Fruit fly (Drosophila melanogaster) whole organism, embryonic: Measurements from ENCODE around the gene CG3104.

ENCODE experiments used
- Asciz ChIP-seq: fragments of 200-800 bp; sonication (Bioruptor generic); optimal IDR thresholded peaks from 2 replicates; lab custom pipeline; 2017; ENCODE audit warnings: missing biosample characterization, mild to moderate bottlenecking, missing genetic modification characterization, missing genetic modification reagents
- CG10267 ChIP-seq: fragments of 200-800 bp; sonication (Bioruptor generic); optimal IDR thresholded peaks from 2 replicates; lab custom pipeline; 2018; ENCODE audit warnings: missing biosample characterization, mild to moderate bottlenecking, missing genetic modification characterization, moderate library complexity
- CG10959 ChIP-seq: fragments of 200-800 bp; sonication (Bioruptor generic); IDR thresholded peaks from 2 replicates; pipeline ENCODE4 v1.3.6; 2022; ENCODE audit warnings: missing biosample characterization, missing genetic modification characterization
- CG11093 ChIP-seq: fragments of 200-800 bp; sonication (Bioruptor generic); IDR thresholded peaks from 3 replicates; pipeline ENCODE4 v1.3.6; 2022; ENCODE audit warnings: missing biosample characterization, missing genetic modification characterization
- CG11695 ChIP-seq: fragments of 200-800 bp; sonication (Bioruptor generic); IDR thresholded peaks from 3 replicates; pipeline ENCODE4 v1.3.6; 2022; ENCODE audit warnings: missing biosample characterization, missing genetic modification characterization
- CG1233 ChIP-seq: fragments of 200-800 bp; sonication (Bioruptor generic); optimal IDR thresholded peaks from 4 replicates; lab custom pipeline; 2018; ENCODE audit warnings: missing biosample characterization, mild to moderate bottlenecking, missing genetic modification characterization
- CG13624 ChIP-seq: fragments of 200-800 bp; sonication (Bioruptor generic); optimal IDR thresholded peaks from 2 replicates; lab custom pipeline; 2016; ENCODE audit warnings: missing biosample characterization, missing genetic modification characterization
- CG13775 ChIP-seq: fragments of 200-800 bp; sonication (Bioruptor generic); optimal IDR thresholded peaks from 3 replicates; lab custom pipeline; 2017; ENCODE audit warnings: missing biosample characterization, mild to moderate bottlenecking, missing genetic modification characterization
- CG1647 ChIP-seq: fragments of 200-800 bp; sonication (Bioruptor generic); optimal IDR thresholded peaks from 3 replicates; lab custom pipeline; 2016; ENCODE audit warnings: missing biosample characterization, missing genetic modification characterization
- CG16815 ChIP-seq: fragments of 200-800 bp; sonication (Bioruptor generic); optimal IDR thresholded peaks from 3 replicates; lab custom pipeline; 2017; ENCODE audit warnings: missing biosample characterization, mild to moderate bottlenecking, missing genetic modification characterization
- CG17802 ChIP-seq: fragments of 200-800 bp; sonication (Bioruptor generic); optimal IDR thresholded peaks from 2 replicates; lab custom pipeline; 2018; ENCODE audit warnings: missing biosample characterization, mild to moderate bottlenecking, missing genetic modification characterization, moderate library complexity
- CG2120 ChIP-seq: fragments of 200-800 bp; sonication (Bioruptor generic); optimal IDR thresholded peaks from 3 replicates; lab custom pipeline; 2016; ENCODE audit warnings: missing biosample characterization, missing genetic modification characterization
- CG30431 ChIP-seq: fragments of 200-800 bp; sonication (Bioruptor generic); optimal IDR thresholded peaks from 2 replicates; lab custom pipeline; 2017; ENCODE audit warnings: missing biosample characterization, missing genetic modification characterization
- CG3407 ChIP-seq: fragments of 200-800 bp; sonication (Bioruptor generic); optimal IDR thresholded peaks from 2 replicates; lab custom pipeline; 2018; ENCODE audit warnings: missing biosample characterization, mild to moderate bottlenecking, missing genetic modification characterization
- CG4328 ChIP-seq: fragments of 200-800 bp; sonication (Bioruptor generic); optimal IDR thresholded peaks from 3 replicates; lab custom pipeline; 2017; ENCODE audit warnings: missing biosample characterization, missing genetic modification reagents, missing genetic modification characterization
- CG5180 ChIP-seq: fragments of 200-800 bp; sonication (Bioruptor generic); optimal IDR thresholded peaks from 3 replicates; lab custom pipeline; 2017; ENCODE audit warnings: missing biosample characterization, missing genetic modification characterization, mild to moderate bottlenecking, moderate library complexity, missing genetic modification reagents
- CG7786 ChIP-seq: fragments of 200-800 bp; sonication (Bioruptor generic); optimal IDR thresholded peaks from 2 replicates; lab custom pipeline; 2016; ENCODE audit warnings: missing biosample characterization, missing genetic modification characterization
- CG8281 ChIP-seq: fragments of 200-800 bp; sonication (Bioruptor generic); optimal IDR thresholded peaks from 2 replicates; lab custom pipeline; 2018; ENCODE audit warnings: missing biosample characterization, mild to moderate bottlenecking, missing genetic modification characterization, moderate library complexity
- CG9932 ChIP-seq: fragments of 200-800 bp; sonication (Bioruptor generic); IDR thresholded peaks from 2 replicates; pipeline ENCODE4 v1.3.6; 2022; ENCODE audit warnings: missing biosample characterization, missing genetic modification characterization
- ERR ChIP-seq: fragments of 200-800 bp; sonication (Bioruptor generic); optimal IDR thresholded peaks from 2 replicates; lab custom pipeline; 2016; ENCODE audit warnings: missing biosample characterization, missing genetic modification characterization
- Ets65A ChIP-seq: fragments of 200-800 bp; sonication (Bioruptor generic); peaks from one replicate; lab custom pipeline; 2016; ENCODE audit warnings: missing biosample characterization, missing genetic modification characterization
- HLH4C ChIP-seq: fragments of 200-800 bp; sonication (Bioruptor generic); IDR thresholded peaks from 3 replicates; pipeline ENCODE4 v1.3.6; 2022; ENCODE audit warnings: missing biosample characterization, missing genetic modification characterization; ENCODE audit not compliant: partially characterized antibody
- Hmr ChIP-seq: fragments of 200-800 bp; sonication (Bioruptor generic); optimal IDR thresholded peaks from 3 replicates; lab custom pipeline; 2017; ENCODE audit warnings: mild to moderate bottlenecking, missing biosample characterization, missing genetic modification reagents, missing genetic modification characterization
- Hr3 ChIP-seq: fragments of 200-800 bp; sonication (Bioruptor generic); optimal IDR thresholded peaks from 3 replicates; lab custom pipeline; 2016; ENCODE audit warnings: missing biosample characterization, missing genetic modification characterization
- Lim3 ChIP-seq: fragments of 200-800 bp; sonication (Bioruptor generic); IDR thresholded peaks from 2 replicates; pipeline ENCODE4 v1.3.6; 2022; ENCODE audit warnings: missing biosample characterization, missing genetic modification characterization
- Myb ChIP-seq: fragments of 200-800 bp; sonication (Bioruptor generic); optimal IDR thresholded peaks from 2 replicates; lab custom pipeline; 2016; ENCODE audit warnings: missing biosample characterization, missing genetic modification characterization
- Poxn ChIP-seq: fragments of 200-800 bp; sonication (Bioruptor generic); IDR thresholded peaks from 2 replicates; pipeline ENCODE4 v1.3.6; 2022; ENCODE audit warnings: missing biosample characterization, missing genetic modification characterization
- Ptx1 ChIP-seq: fragments of 200-800 bp; sonication (Bioruptor generic); IDR thresholded peaks from 2 replicates; pipeline ENCODE4 v1.3.6; 2022; ENCODE audit warnings: missing biosample characterization, missing genetic modification characterization
- Sox100B ChIP-seq: fragments of 200-800 bp; sonication (Bioruptor generic); optimal IDR thresholded peaks from 3 replicates; lab custom pipeline; 2018; ENCODE audit warnings: missing biosample characterization, mild to moderate bottlenecking, missing genetic modification characterization
- ash1 ChIP-seq: fragments of 200-800 bp; sonication (Bioruptor generic); optimal IDR thresholded peaks from 2 replicates; lab custom pipeline; 2018; ENCODE audit warnings: missing biosample characterization, mild to moderate bottlenecking, missing genetic modification characterization
- chn ChIP-seq: fragments of 200-800 bp; sonication (Bioruptor generic); optimal IDR thresholded peaks from 2 replicates; lab custom pipeline; 2016; ENCODE audit warnings: missing biosample characterization, missing genetic modification characterization
- croc ChIP-seq: fragments of 200-800 bp; sonication (Bioruptor generic); conservative IDR thresholded peaks from 3 replicates; pipeline ENCODE4 v1.3.6; 2022; ENCODE audit warnings: missing biosample characterization, missing genetic modification characterization
- en ChIP-seq: fragments of 200-800 bp; sonication (Bioruptor generic); optimal IDR thresholded peaks from 2 replicates; lab custom pipeline; 2016; ENCODE audit warnings: missing biosample characterization, missing genetic modification characterization
- esg ChIP-seq: fragments of 200-800 bp; sonication (Bioruptor generic); conservative IDR thresholded peaks from 2 replicates; pipeline ENCODE4 v1.3.6; 2022; ENCODE audit warnings: missing biosample characterization, missing genetic modification characterization
- ewg ChIP-seq: fragments of 200-800 bp; sonication (Bioruptor generic); optimal IDR thresholded peaks from 3 replicates; lab custom pipeline; 2017; ENCODE audit warnings: mild to moderate bottlenecking, missing biosample characterization, missing genetic modification reagents, missing genetic modification characterization
- fd102C ChIP-seq: fragments of 200-800 bp; sonication (Bioruptor generic); optimal IDR thresholded peaks from 2 replicates; lab custom pipeline; 2018; ENCODE audit warnings: missing biosample characterization, mild to moderate bottlenecking, missing genetic modification characterization, moderate library complexity
- gem ChIP-seq: fragments of 200-800 bp; sonication (Bioruptor generic); optimal IDR thresholded peaks from 2 replicates; lab custom pipeline; 2019; ENCODE audit warnings: missing biosample characterization, mild to moderate bottlenecking, missing genetic modification characterization, moderate library complexity
- hbn ChIP-seq: fragments of 200-800 bp; sonication (Bioruptor generic); IDR thresholded peaks from 2 replicates; pipeline ENCODE4 v1.3.6; 2022; ENCODE audit warnings: missing biosample characterization, missing genetic modification characterization; ENCODE audit not compliant: partially characterized antibody
- kah ChIP-seq: fragments of 200-800 bp; sonication (Bioruptor generic); optimal IDR thresholded peaks from 2 replicates; lab custom pipeline; 2018; ENCODE audit warnings: missing biosample characterization, mild to moderate bottlenecking, missing genetic modification characterization
- lov ChIP-seq, 2 experiments: fragments of 200-800 bp in 1 of 2; fragments of >200 bp in 1 of 2; sonication (Bioruptor generic) in 1 of 2; IDR thresholded peaks in 1 of 2; optimal IDR thresholded peaks in 1 of 2; 2 replicates in 1 of 2; 3 replicates in 1 of 2; pipeline versions ENCODE4 v1.3.6 to Lab custom; 2017 to 2022; ENCODE audit warnings: missing biosample characterization in 1 of 2, missing genetic modification characterization in 1 of 2
- luna ChIP-seq: fragments of 200-800 bp; sonication (Bioruptor generic); optimal IDR thresholded peaks from 2 replicates; lab custom pipeline; 2016; ENCODE audit warnings: missing biosample characterization, missing genetic modification characterization
- pb ChIP-seq: fragments of 200-800 bp; sonication (Bioruptor generic); optimal IDR thresholded peaks from 3 replicates; lab custom pipeline; 2016; ENCODE audit warnings: missing biosample characterization, missing genetic modification characterization
- repo ChIP-seq: fragments of 200-800 bp; sonication (Bioruptor generic); optimal IDR thresholded peaks from 2 replicates; lab custom pipeline; 2016; ENCODE audit warnings: missing biosample characterization, missing genetic modification characterization
- sc ChIP-seq, 3 experiments: fragments of >200 bp in 2 of 3; fragments of 200-800 bp in 1 of 3; sonication (Bioruptor generic) in 1 of 3; optimal IDR thresholded peaks; 2 replicates in 2 of 3; 3 replicates in 1 of 3; lab custom pipeline; 2017; ENCODE audit warnings: mild to moderate bottlenecking in 1 of 3, missing biosample characterization in 1 of 3, missing genetic modification characterization in 1 of 3, missing genetic modification reagents in 1 of 3
- scrt ChIP-seq: fragments of 200-800 bp; sonication (Bioruptor generic); optimal IDR thresholded peaks from 2 replicates; lab custom pipeline; 2018; ENCODE audit warnings: missing biosample characterization, mild to moderate bottlenecking, missing genetic modification characterization, moderate library complexity
- shn ChIP-seq: fragments of 200-800 bp; sonication (Bioruptor generic); optimal IDR thresholded peaks from 3 replicates; lab custom pipeline; 2016; ENCODE audit warnings: missing biosample characterization, missing genetic modification characterization
- sob ChIP-seq: fragments of 200-800 bp; sonication (Bioruptor generic); IDR thresholded peaks from 2 replicates; pipeline ENCODE4 v1.3.6; 2022; ENCODE audit warnings: missing biosample characterization, missing genetic modification characterization
- trem ChIP-seq: fragments of 200-800 bp; optimal IDR thresholded peaks from 3 replicates; lab custom pipeline; 2019; ENCODE audit warnings: missing biosample characterization, mild to moderate bottlenecking, missing genetic modification characterization, moderate library complexity
- ttk ChIP-seq: fragments of 200-800 bp; sonication (Bioruptor generic); IDR thresholded peaks from 2 replicates; pipeline ENCODE4 v2.1.2; 2022; ENCODE audit warnings: missing biosample characterization, missing genetic modification characterization
- usp ChIP-seq: fragments of >200 bp; optimal IDR thresholded peaks from 2 replicates; lab custom pipeline; 2017; ENCODE audit warnings: missing biosample characterization, missing genetic modification characterization
- wdn ChIP-seq: fragments of 200-800 bp; sonication (Bioruptor generic); IDR thresholded peaks from 2 replicates; pipeline ENCODE4 v1.3.6; 2022; ENCODE audit warnings: missing biosample characterization, missing genetic modification characterization

The CG3104 gene

DNA sequence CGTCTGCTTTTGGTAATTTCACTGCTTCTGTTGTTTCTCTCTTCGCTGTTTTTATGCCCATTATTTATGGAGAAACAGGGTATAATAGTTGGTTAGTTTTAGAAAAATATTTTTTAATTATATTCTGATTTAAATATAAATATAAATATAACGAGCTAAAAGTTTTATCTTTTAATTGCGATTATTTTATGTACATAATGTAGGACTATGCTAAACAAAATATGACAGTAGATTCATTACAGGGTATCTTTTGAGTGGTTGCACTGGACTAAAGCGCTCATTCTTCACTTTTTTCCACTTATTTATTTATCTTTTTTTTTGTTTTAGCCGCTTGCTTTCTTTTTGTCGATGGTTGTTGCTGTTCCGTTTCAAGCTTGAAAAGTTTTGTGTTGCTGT is 49.5 kb upstream of the CG3104 start (continued):
- TF ChIP-seq CG7786 (GFP tag; lab: Kevin White, UChicago) (no peak), ash1 (GFP tag; lab: Kevin White, UChicago) (no peak), CG11093 (GFP tag; lab: Robert Waterston, UW) (no peak), HLH4C (GFP tag; lab: Robert Waterston, UW) (no peak), CG3407 (GFP tag; lab: Kevin White, UChicago) (peak; percentile 21), repo (GFP tag; lab: Kevin White, UChicago) (no peak), CG8281 (no peak), ERR (no peak), ttk (GFP tag; lab: Robert Waterston, UW) (peak; percentile 63), hbn (no peak), usp (GFP tag; lab: Kevin White, UChicago) (no peak), Lim3 (GFP tag; lab: Robert Waterston, UW) (no peak), CG30431 (GFP tag; lab: Kevin White, UChicago) (no peak), Ets65A (GFP tag; lab: Kevin White, UChicago) (no peak), chn (GFP tag; lab: Kevin White, UChicago) (no peak), Hr3 (GFP tag; lab: Kevin White, UChicago) (peak; percentile 58), pb (GFP tag; lab: Kevin White, UChicago) (no peak), CG13775 (no peak), shn (GFP tag; lab: Kevin White, UChicago) (no peak), gem (tag; lab: Kevin White, UChicago) (peak; percentile 84), en (no peak), sc (optimal IDR thresholded peaks at IDR 0.05; lab: Kevin White, UChicago) (no peak), sc (GFP tag; optimal IDR thresholded peaks at IDR 0.05; lab: Kevin White, UChicago) (no peak), CG2120 (GFP tag; lab: Kevin White, UChicago) (peak; percentile 34), Poxn (GFP tag; lab: Robert Waterston, UW) (no peak), Hmr (GFP tag; lab: Kevin White, UChicago) (peak; percentile 38), ewg (peak; percentile 40), lov (optimal IDR thresholded peaks at IDR 0.05; lab: Kevin White, UChicago) (no peak), lov (GFP tag; IDR thresholded peaks at IDR 0.05; lab: Robert Waterston, UW) (no peak), scrt (GFP tag; lab: Kevin White, UChicago) (no peak), CG11695 (GFP tag; lab: Robert Waterston, UW) (peak; percentile 50; the same call in 2 of the 3 replicates), sob (GFP tag; lab: Robert Waterston, UW) (peak; percentile 22; the same call in 1 of the 2 replicates), wdn (no peak), CG1233 (GFP tag; lab: Kevin White, UChicago) (no peak), Ptx1 (GFP tag; lab: Robert Waterston, UW) (peak; percentile 65), Myb (GFP tag; lab: Kevin White, UChicago) (no peak), CG4328 (GFP tag; lab: Kevin White, UChicago) (no peak), CG10267 (peak; percentile 51), trem (tag; lab: Kevin White, UChicago) (no peak), kah (GFP tag; lab: Kevin White, UChicago) (no peak), CG13624 (GFP tag; lab: Kevin White, UChicago) (no peak), CG5180 (GFP tag; lab: Kevin White, UChicago) (peak; percentile 20), CG10959 (GFP tag; lab: Robert Waterston, UW) (0 out of 2 replicates have a peak, but pooled peaks have one; percentile 21), fd102C (GFP tag; lab: Kevin White, UChicago) (no peak), CG16815 (no peak), CG1647 (no peak), Asciz (peak; percentile 33), Sox100B (GFP tag; lab: Kevin White, UChicago) (peak; percentile 75), CG9932 (GFP tag; lab: Robert Waterston, UW) (no peak), esg (GFP tag; lab: Robert Waterston, UW) (peak; percentile 24; the same call in 1 of the 2 replicates), CG17802 (no peak), croc (GFP tag; lab: Robert Waterston, UW) (peak; percentile 24; the same call in 1 of the 3 replicates), luna (GFP tag; lab: Kevin White, UChicago) (no peak)
